Fruit fly (Drosophila melanogaster): ENCODE results near the gene CG32485.
A peak's percentile ranks its signal among the peaks of the same experiment; 100 is the strongest.

The CG32485 gene

DNA sequence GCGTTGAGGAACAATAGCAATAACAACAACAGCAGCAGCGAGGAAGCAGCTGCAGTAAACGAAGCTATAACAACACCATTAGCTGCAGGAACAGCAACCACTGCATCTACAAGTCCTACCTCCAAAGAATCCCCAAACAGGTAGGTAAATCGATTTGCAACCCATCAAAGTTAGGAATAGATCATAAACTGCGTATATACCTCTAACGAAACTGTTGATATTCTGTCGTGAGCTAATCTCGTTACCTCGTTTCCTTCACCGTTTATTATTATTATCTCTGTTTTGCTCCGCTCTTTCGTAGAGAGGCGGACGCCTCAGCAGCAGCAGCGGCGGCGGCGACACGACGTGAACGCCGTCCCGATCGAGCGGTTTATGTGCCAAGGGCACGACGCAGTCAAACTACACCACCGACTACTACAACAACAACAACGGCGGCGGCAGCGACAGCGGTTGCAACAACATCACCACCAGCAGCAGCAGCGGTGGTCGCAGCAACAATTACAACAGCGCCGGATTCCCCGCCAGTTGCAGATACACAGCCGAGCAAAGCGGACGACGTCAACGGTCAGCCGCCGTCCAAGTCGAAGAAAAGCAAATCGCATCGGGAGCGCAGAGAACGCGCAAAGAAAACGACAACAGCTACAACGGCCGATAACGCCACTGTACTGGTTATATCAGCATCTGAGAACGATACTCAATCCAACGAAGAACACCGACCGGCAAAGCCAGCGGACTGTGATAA, 12.1 kb upstream of the CG32485 start (continued):
- TF ChIP-seq MBD-R2 (GFP tag; IDR thresholded peaks at IDR 0.05) (no peak), Eip74EF (GFP tag; optimal IDR thresholded peaks at IDR 0.05) (no peak), CG10543 (GFP tag; optimal IDR thresholded peaks at IDR 0.05) (peak; percentile 67), ac (GFP tag; optimal IDR thresholded peaks at IDR 0.05) (no peak), Doc3 (GFP tag; IDR thresholded peaks at IDR 0.05; ENCODE audit: partially characterized antibody) (no peak), amos (GFP tag; IDR thresholded peaks at IDR 0.05; ENCODE audit: partially characterized antibody) (peak; percentile 37), CG14050 (GFP tag; IDR thresholded peaks at IDR 0.05) (no peak), Hr39 (optimal IDR thresholded peaks at IDR 0.05) (no peak), sens (GFP tag) (peak; percentile 84), ftz-f1 (GFP tag; optimal IDR thresholded peaks at IDR 0.05) (peak; percentile 89), lilli (GFP tag; optimal IDR thresholded peaks at IDR 0.05) (no peak), hkb (optimal IDR thresholded peaks at IDR 0.05) (no peak), hkb (GFP tag; IDR thresholded peaks at IDR 0.05) (peak; percentile 54), crol (GFP tag; IDR thresholded peaks at IDR 0.05) (peak; percentile 48; the same call in 1 of the 2 replicates), CG30403 (GFP tag; optimal IDR thresholded peaks at IDR 0.05) (no peak), her (GFP tag; optimal IDR thresholded peaks at IDR 0.05) (no peak), az2 (GFP tag; optimal IDR thresholded peaks at IDR 0.05) (no peak), CG4424 (GFP tag; optimal IDR thresholded peaks at IDR 0.05) (no peak), CG13775 (GFP tag; optimal IDR thresholded peaks at IDR 0.05) (no peak), CG12942 (GFP tag; optimal IDR thresholded peaks at IDR 0.05) (no peak), CG11093 (GFP tag; IDR thresholded peaks at IDR 0.05) (no peak), CG3838 (GFP tag; optimal IDR thresholded peaks at IDR 0.05) (no peak), CG18262 (tag; optimal IDR thresholded peaks at IDR 0.05) (peak; percentile 13), CG8290 (GFP tag; optimal IDR thresholded peaks at IDR 0.05) (no peak), CG8290 (tag; optimal IDR thresholded peaks at IDR 0.05) (peak in 1 of 2 experiments; percentile 14), Nf-YB (GFP tag; optimal IDR thresholded peaks at IDR 0.05) (no peak), CG6683 (GFP tag; optimal IDR thresholded peaks at IDR 0.05) (no peak), chn (GFP tag; optimal IDR thresholded peaks at IDR 0.05) (no peak), ATbp (GFP tag; optimal IDR thresholded peaks at IDR 0.05) (no peak), crc (GFP tag; optimal IDR thresholded peaks at IDR 0.05) (no peak), CG42726 (GFP tag; IDR thresholded peaks at IDR 0.05; ENCODE audit: partially characterized antibody) (no peak), kah (GFP tag; optimal IDR thresholded peaks at IDR 0.05) (peak; percentile 27), D19B (GFP tag; optimal IDR thresholded peaks at IDR 0.05) (no peak), slbo (GFP tag; IDR thresholded peaks at IDR 0.05) (no peak), eyg (GFP tag; optimal IDR thresholded peaks at IDR 0.05) (no peak), tll (GFP tag; optimal IDR thresholded peaks at IDR 0.05) (peak in 1 of 2 experiments; percentile 73), CG12236 (GFP tag; optimal IDR thresholded peaks at IDR 0.05) (no peak), Ets65A (GFP tag) (no peak)

DNA sequence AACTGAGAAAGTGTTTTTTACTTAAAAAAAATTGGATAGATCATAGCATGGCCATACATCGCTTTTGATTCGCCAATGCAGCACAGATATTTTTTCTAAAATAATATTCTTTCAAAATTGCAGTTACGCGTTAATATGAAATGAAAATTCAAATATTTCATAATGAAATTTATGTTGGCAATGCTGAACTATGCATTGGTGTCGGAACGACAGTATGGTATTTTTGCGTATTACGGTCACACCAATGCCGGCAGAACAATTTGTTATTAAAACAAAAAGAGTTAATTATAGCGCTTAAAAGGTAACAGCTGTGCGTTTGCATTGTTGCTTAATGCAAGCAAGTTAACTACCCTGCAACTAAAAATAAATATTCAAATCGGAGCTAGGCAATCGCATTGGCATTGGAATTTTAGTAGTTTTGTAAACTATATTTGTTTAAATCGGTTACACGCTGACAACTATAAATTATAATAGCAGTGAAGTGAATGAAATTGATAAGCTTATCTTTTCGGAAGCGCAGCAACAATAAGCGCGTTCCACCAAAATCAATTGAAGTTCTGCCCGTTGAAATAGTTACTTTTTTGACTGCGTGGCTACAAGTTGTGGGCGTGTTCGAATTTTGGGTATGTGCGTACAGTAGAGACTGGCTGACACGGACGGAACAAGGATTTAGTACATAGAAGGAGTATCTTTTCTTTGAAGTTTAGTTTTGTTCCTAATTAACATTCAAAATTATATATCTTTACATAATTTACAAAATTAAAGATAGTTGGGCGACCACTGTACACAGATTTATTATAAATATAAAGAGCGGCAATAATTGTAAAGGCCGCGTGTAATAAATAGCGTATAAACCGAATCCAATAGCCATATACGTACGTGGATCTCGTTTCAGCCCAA, 7.7 kb upstream of the CG32485 start, which contains the start of gene Prx4:
TSS of gene Prx4 (plus strand) at position 210 of the 900 bp plus-strand sequence.
- TF ChIP-seq ATbp (GFP tag; optimal IDR thresholded peaks at IDR 0.05) = peak; percentile 74
- no peak for TF ChIP-seq CG11723 (GFP tag; optimal IDR thresholded peaks at IDR 0.05)
- TF ChIP-seq CG8281 (tag; optimal IDR thresholded peaks at IDR 0.05) = peak; percentile 47
- TF ChIP-seq CG34224 (GFP tag; IDR thresholded peaks at IDR 0.05; ENCODE audit: partially characterized antibody) = no peak
- TF ChIP-seq CG5245 (GFP tag; optimal IDR thresholded peaks at IDR 0.05) = peak; percentile 42
- peak; percentile 19 for TF ChIP-seq Ravus (GFP tag; IDR thresholded peaks at IDR 0.05)
- TF ChIP-seq psq (GFP tag; optimal IDR thresholded peaks at IDR 0.05) = no peak
- TF ChIP-seq bab2 (GFP tag; optimal IDR thresholded peaks at IDR 0.05) = peak; percentile 44
- peak; percentile 76 for TF ChIP-seq CG2712 (tag; optimal IDR thresholded peaks at IDR 0.05)
- TF ChIP-seq zf30C (GFP tag; optimal IDR thresholded peaks at IDR 0.05) = no peak
- peak; percentile 26 for TF ChIP-seq CG13624 (GFP tag; optimal IDR thresholded peaks at IDR 0.05)
- peak; percentile 3 for TF ChIP-seq sug (tag; optimal IDR thresholded peaks at IDR 0.05)
- TF ChIP-seq CG1233 (GFP tag; optimal IDR thresholded peaks at IDR 0.05) = peak; percentile 72
- no peak for TF ChIP-seq knrl (GFP tag; IDR thresholded peaks at IDR 0.05; ENCODE audit: partially characterized antibody)

All from whole organism, embryonic.